Worm (Caenorhabditis elegans) whole organism, L4/young adult: Measurements from ENCODE around the gene spc-2.

Source experiments
- W03F9.2 ChIP-seq: fragments of 150-350 bp; optimal IDR thresholded peaks from 2 replicates; lab custom pipeline; 2014; ENCODE audit warnings: missing biosample characterization, missing genetic modification characterization
- dao-5 ChIP-seq: sonication (generic microtip); optimal IDR thresholded peaks from 2 replicates; lab custom pipeline; 2016; ENCODE audit warnings: missing genotype, missing genetic modification characterization, moderate library complexity, missing compliant biosample characterization
- him-1 ChIP-seq: sonication (generic microtip); optimal IDR thresholded peaks from 2 replicates; lab custom pipeline; 2016; ENCODE audit warnings: missing genotype, missing genetic modification reagents, missing genetic modification characterization, missing compliant biosample characterization

spc-2 gene

ce11 chrIII:8181581-8181980 lies at the start of gene spc-2:
Gene spc-2 (plus strand): TSS chrIII:8181881.
- TF ChIP-seq him-1 (tag; lab: Kevin White, UChicago) (no peak), dao-5 (tag; lab: Kevin White, UChicago) (no peak), W03F9.2 (tag; lab: Kevin White, UChicago) (no peak)

ce11 chrIII:8132496-8132895 lies 49.2 kb upstream of the spc-2 start:
- no peak for TF ChIP-seq dao-5 (tag; lab: Kevin White, UChicago)
- TF ChIP-seq him-1 (tag; lab: Kevin White, UChicago) = no peak
- TF ChIP-seq W03F9.2 (tag; lab: Kevin White, UChicago) = no peak

DNA sequence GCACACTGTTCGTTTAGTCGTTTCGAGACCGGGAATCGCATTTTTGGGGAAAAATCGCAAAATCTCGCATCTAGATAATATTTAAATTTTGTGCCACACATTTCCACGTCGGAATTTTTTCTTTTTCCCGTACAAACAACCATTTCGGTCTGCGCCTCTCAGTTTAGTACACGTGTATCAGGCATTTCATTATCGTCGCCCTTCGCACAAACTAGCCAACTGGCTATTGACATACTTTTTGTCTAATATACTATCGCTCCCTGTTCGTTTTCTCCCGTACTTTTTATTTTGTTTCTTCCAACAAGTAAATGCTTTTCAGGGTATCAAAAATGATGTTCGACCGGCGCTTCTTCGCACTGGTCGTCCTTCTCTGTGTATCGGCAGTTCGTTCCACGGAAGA lies 48.3 kb upstream of the spc-2 start, which contains the start of gene C14B9.2:
Gene C14B9.2 (plus strand): TSS at position 320 of the 400 bp plus-strand sequence.
- TF ChIP-seq him-1 (tag; lab: Kevin White, UChicago) (no peak), W03F9.2 (tag; lab: Kevin White, UChicago) (no peak), dao-5 (tag; lab: Kevin White, UChicago) (no peak)

ce11 chrIII:8136517-8137099 lies 45.1 kb upstream of the spc-2 start:
- TF ChIP-seq him-1 (tag; lab: Kevin White, UChicago) (no peak), dao-5 (tag; lab: Kevin White, UChicago) (no peak), W03F9.2 (tag; lab: Kevin White, UChicago) (no peak)

ce11 chrIII:8137777-8138176 lies 43.9 kb upstream of the spc-2 start, which contains the start of gene hsp-12.2:
Gene hsp-12.2 (plus strand): TSS chrIII:8138077.
- no peak for TF ChIP-seq W03F9.2 (tag; lab: Kevin White, UChicago)
- TF ChIP-seq him-1 (tag; lab: Kevin White, UChicago) = no peak
- no peak for TF ChIP-seq dao-5 (tag; lab: Kevin White, UChicago)

DNA sequence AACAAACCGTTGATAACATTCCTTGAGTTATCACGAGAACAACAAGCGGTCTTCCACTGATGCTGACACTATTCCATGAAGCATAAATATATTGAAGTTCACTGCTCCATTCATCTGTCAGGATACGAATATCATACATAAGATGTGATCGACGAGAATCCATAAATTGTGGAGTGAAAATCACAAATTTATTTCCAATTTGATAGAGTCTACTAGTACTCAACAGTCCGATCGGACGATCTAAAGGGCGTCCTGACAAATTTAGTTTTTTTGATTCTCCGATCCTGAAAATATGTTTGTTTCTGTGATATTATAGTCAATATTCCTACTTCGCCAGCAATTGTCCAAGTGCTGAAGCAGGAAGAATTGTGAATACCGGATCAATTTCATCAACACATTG lies 39.5 kb upstream of the spc-2 start:
- no peak for TF ChIP-seq dao-5 (tag; lab: Kevin White, UChicago)
- TF ChIP-seq W03F9.2 (tag; lab: Kevin White, UChicago) = no peak
- no peak for TF ChIP-seq him-1 (tag; lab: Kevin White, UChicago)

DNA sequence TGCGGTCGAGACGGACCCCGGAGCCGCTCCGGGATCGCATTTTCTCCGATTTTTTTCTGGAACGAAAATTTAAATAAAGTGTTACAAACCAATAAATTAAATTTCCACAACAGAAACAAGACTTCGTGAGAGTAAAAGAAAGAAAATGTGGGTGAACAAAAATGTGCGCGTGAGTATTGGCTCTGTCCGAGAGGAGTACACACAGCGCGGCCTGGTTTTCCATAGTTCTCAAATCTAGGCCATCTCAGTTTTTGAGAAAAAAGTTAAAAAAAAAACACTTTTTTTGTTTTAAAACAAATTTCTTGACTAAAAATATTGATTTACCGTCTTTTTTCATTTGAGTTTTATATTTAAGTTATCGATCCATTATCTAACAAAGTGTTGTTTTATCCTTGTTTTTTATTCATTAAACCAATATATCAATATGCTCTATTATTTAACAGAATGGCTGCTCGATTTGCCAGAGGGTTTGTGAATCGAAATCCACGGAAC lies 37.1 kb upstream of the spc-2 start, which contains the start of the genes C14B9.8 and mrpl-18:
Gene C14B9.8 (minus strand): TSS at position 56 of the 492 bp plus-strand sequence.
Gene mrpl-18 (plus strand): TSS at position 442 of the 492 bp plus-strand sequence.
- TF ChIP-seq W03F9.2 (tag; lab: Kevin White, UChicago) (peak; percentile 63), him-1 (tag; lab: Kevin White, UChicago) (peak; percentile 63), dao-5 (tag; lab: Kevin White, UChicago) (no peak)

ce11 chrIII:8145971-8146370 lies 35.7 kb upstream of the spc-2 start:
- no peak for TF ChIP-seq W03F9.2 (tag; lab: Kevin White, UChicago)
- no peak for TF ChIP-seq dao-5 (tag; lab: Kevin White, UChicago)
- no peak for TF ChIP-seq him-1 (tag; lab: Kevin White, UChicago)

- TF ChIP-seq W03F9.2 (tag; lab: Kevin White, UChicago) (no peak), dao-5 (tag; lab: Kevin White, UChicago) (no peak), him-1 (tag; lab: Kevin White, UChicago) (no peak)
Measured at ce11 chrIII:8148751-8149150, 32.9 kb upstream of the spc-2 start, which contains the start of gene D2007.2. Gene D2007.2 (plus strand): TSS chrIII:8148963.

DNA sequence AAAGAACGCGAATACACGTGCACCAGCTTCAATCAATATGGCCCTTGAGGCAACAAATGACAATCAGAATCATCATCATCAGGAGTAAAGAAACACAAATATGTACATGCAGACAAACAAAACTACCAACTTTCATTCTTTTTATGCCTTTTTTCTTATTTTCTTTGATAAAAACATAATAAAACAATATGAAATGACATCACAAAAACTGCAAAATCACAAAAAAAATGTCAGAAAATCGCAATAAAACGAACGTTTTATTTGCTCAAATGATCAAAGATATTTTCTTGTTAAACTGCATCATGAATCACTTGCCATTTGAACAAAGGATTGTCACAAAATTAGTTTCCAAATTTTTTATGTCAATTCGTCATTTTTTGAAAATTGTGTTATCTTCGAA lies 27.3 kb upstream of the spc-2 start:
- TF ChIP-seq W03F9.2 (tag; lab: Kevin White, UChicago) (no peak), dao-5 (tag; lab: Kevin White, UChicago) (no peak), him-1 (tag; lab: Kevin White, UChicago) (no peak)

DNA sequence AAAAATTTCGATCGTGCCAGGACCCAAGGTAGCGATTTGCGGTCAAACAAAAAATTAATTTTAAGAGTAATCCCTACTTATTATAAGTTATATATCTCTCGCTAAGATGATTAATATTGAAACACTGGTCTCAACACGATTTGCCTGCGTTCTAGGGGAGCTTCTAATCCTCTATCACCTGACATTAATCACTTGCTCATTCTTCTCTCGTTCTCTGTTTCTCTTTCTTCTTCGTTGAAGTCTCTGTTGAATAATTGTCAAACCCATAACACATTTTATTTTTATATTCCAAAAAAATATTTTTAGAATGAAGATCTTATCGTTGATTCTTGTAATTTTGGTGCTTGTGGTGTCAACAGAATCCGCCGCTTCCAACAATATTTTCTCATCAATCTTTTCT lies 26.5 kb upstream of the spc-2 start, which contains the start of gene D2007.1:
Gene D2007.1 (plus strand): TSS at position 301 of the 400 bp plus-strand sequence.
- TF ChIP-seq dao-5 (tag; lab: Kevin White, UChicago) (no peak), him-1 (tag; lab: Kevin White, UChicago) (no peak), W03F9.2 (tag; lab: Kevin White, UChicago) (no peak)

DNA sequence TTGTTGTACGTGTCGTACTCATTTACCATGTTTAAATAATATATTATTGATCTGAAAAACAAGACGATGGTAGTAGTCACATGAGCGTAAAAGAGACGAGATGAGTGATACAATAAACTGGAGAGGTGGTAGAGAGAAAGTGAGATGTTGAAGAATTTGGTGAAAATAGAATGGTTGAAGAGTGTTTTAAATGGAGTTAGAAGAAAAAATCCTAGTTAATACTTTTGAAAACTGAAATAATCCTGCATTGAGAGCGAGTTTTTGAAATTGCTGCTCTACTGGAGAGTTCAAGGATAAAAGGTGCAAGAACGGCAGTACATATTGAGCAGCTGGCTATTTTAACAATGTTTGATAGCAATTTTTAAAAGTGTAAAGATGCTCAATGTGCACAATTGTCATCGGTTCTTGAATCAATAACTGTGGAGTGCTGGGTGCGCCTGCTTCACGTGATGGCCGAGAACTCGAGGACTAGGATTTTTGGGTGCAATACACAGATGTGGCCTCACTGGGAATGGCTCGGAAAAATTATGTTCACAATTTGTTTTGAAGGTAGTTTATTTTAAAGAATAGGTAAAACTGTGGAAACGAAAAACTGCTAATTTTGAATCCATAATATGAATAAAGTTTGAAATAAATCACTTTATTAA lies 23.4 kb upstream of the spc-2 start, which contains the start of gene atg-13:
Gene atg-13 (minus strand): TSS at position 51 of the 647 bp plus-strand sequence.
- TF ChIP-seq him-1 (tag; lab: Kevin White, UChicago) = no peak
- no peak for TF ChIP-seq W03F9.2 (tag; lab: Kevin White, UChicago)
- TF ChIP-seq dao-5 (tag; lab: Kevin White, UChicago) = no peak

- TF ChIP-seq W03F9.2 (tag; lab: Kevin White, UChicago) (no peak), dao-5 (tag; lab: Kevin White, UChicago) (no peak), him-1 (tag; lab: Kevin White, UChicago) (no peak)
Measured at ce11 chrIII:8161238-8161637, 20.4 kb upstream of the spc-2 start, which contains the start of gene inpp-5K. Gene inpp-5K (minus strand): TSS chrIII:8161338.
